Fruit fly (Drosophila melanogaster) whole organism, embryonic: ENCODE results near the gene Pgls.

Experiments
- C15 ChIP-seq: fragments of 200-800 bp; sonication (Bioruptor generic); IDR thresholded peaks from 3 replicates; pipeline ENCODE4 v1.3.6; 2022; ENCODE audit warnings: missing biosample characterization, missing genetic modification characterization
- CG10366 ChIP-seq: fragments of 200-800 bp; sonication (Bioruptor generic); IDR thresholded peaks from 2 replicates; pipeline ENCODE4 v1.3.6; 2022; ENCODE audit warnings: missing biosample characterization, missing genetic modification characterization
- CG10431 ChIP-seq: fragments of 200-800 bp; sonication (Bioruptor generic); optimal IDR thresholded peaks from 3 replicates; lab custom pipeline; 2018; ENCODE audit warnings: missing biosample characterization, mild to moderate bottlenecking, missing genetic modification characterization
- CG11696 ChIP-seq: fragments of 200-800 bp; sonication (Bioruptor generic); IDR thresholded peaks from 2 replicates; pipeline ENCODE4 v1.3.6; 2022; ENCODE audit warnings: missing biosample characterization, missing genetic modification characterization
- CG12659 ChIP-seq: fragments of 200-800 bp; sonication (Bioruptor generic); optimal IDR thresholded peaks from 3 replicates; lab custom pipeline; 2017; ENCODE audit warnings: mild to moderate bottlenecking, missing biosample characterization, missing genetic modification reagents, missing genetic modification characterization
- CG12942 ChIP-seq: fragments of 200-800 bp; sonication (Bioruptor generic); optimal IDR thresholded peaks from 3 replicates; lab custom pipeline; 2016; ENCODE audit warnings: missing biosample characterization, missing genetic modification characterization
- CG14710 ChIP-seq: fragments of 200-800 bp; sonication (Bioruptor generic); optimal IDR thresholded peaks from 3 replicates; lab custom pipeline; 2019; ENCODE audit warnings: missing biosample characterization, mild to moderate bottlenecking, missing genetic modification characterization, moderate library complexity
- CG16813 ChIP-seq: fragments of 200-800 bp; sonication (Bioruptor generic); IDR thresholded peaks from 3 replicates; pipeline ENCODE4 v1.3.6; 2022; ENCODE audit warnings: missing biosample characterization, missing genetic modification characterization; ENCODE audit not compliant: partially characterized antibody
- CG2202 ChIP-seq: fragments of 200-800 bp; sonication (Bioruptor generic); optimal IDR thresholded peaks from 2 replicates; lab custom pipeline; 2018; ENCODE audit warnings: missing biosample characterization, mild to moderate bottlenecking, missing genetic modification characterization
- CG33557 ChIP-seq: fragments of 200-800 bp; sonication (Bioruptor generic); optimal IDR thresholded peaks from 2 replicates; lab custom pipeline; 2019; ENCODE audit warnings: missing biosample characterization, mild to moderate bottlenecking, missing genetic modification characterization, moderate library complexity
- CG3995 ChIP-seq: fragments of 200-800 bp; sonication (Bioruptor generic); optimal IDR thresholded peaks from 3 replicates; lab custom pipeline; 2016; ENCODE audit warnings: missing biosample characterization, missing genetic modification characterization
- CG6254 ChIP-seq: fragments of 200-800 bp; sonication (Bioruptor generic); optimal IDR thresholded peaks from 3 replicates; lab custom pipeline; 2017; ENCODE audit warnings: mild to moderate bottlenecking, missing biosample characterization, missing genetic modification reagents, missing genetic modification characterization
- CG7987 ChIP-seq: fragments of 200-800 bp; sonication (Bioruptor generic); optimal IDR thresholded peaks from 2 replicates; lab custom pipeline; 2018; ENCODE audit warnings: missing biosample characterization, mild to moderate bottlenecking, missing genetic modification characterization, moderate library complexity
- CG9215 ChIP-seq: fragments of 200-800 bp; sonication (Bioruptor generic); IDR thresholded peaks from 2 replicates; pipeline ENCODE4 v1.3.6; 2022; ENCODE audit warnings: missing biosample characterization, missing genetic modification characterization
- CG9609 ChIP-seq: fragments of 200-800 bp; sonication (Bioruptor generic); optimal IDR thresholded peaks from 3 replicates; lab custom pipeline; 2016; ENCODE audit warnings: missing biosample characterization, missing genetic modification characterization
- CG9817 ChIP-seq: fragments of 200-800 bp; sonication (Bioruptor generic); optimal IDR thresholded peaks from 2 replicates; lab custom pipeline; 2018; ENCODE audit warnings: missing biosample characterization, mild to moderate bottlenecking, missing genetic modification characterization, moderate library complexity
- CHES-1-like ChIP-seq: fragments of 200-800 bp; sonication (Bioruptor generic); optimal IDR thresholded peaks from 2 replicates; lab custom pipeline; 2016; ENCODE audit warnings: missing biosample characterization, missing genetic modification characterization
- Deaf1 ChIP-seq: fragments of 200-800 bp; optimal IDR thresholded peaks from 3 replicates; lab custom pipeline; 2019; ENCODE audit warnings: missing biosample characterization, mild to moderate bottlenecking, missing genetic modification characterization, moderate library complexity
- Dp ChIP-seq: fragments of 200-800 bp; sonication (Bioruptor generic); optimal IDR thresholded peaks from 2 replicates; lab custom pipeline; 2018; ENCODE audit warnings: missing biosample characterization, mild to moderate bottlenecking, missing genetic modification characterization, moderate library complexity
- ERR ChIP-seq: fragments of 200-800 bp; sonication (Bioruptor generic); optimal IDR thresholded peaks from 2 replicates; lab custom pipeline; 2016; ENCODE audit warnings: missing biosample characterization, missing genetic modification characterization
- Hr39 ChIP-seq: fragments of >200 bp; optimal IDR thresholded peaks from 2 replicates; lab custom pipeline; 2017
- Hr51 ChIP-seq, 2 experiments: fragments of 200-800 bp; sonication (Bioruptor generic); optimal IDR thresholded peaks; 2 replicates in 1 of 2; 3 replicates in 1 of 2; lab custom pipeline; 2016 to 2018; ENCODE audit warnings: missing biosample characterization in 2 of 2, missing genetic modification characterization in 2 of 2, mild to moderate bottlenecking in 1 of 2, moderate library complexity in 1 of 2
- Lhr ChIP-seq: fragments of 200-800 bp; sonication (Bioruptor generic); optimal IDR thresholded peaks from 3 replicates; lab custom pipeline; 2017; ENCODE audit warnings: mild to moderate bottlenecking, missing biosample characterization, missing genetic modification reagents, missing genetic modification characterization
- Med ChIP-seq: fragments of 200-800 bp; sonication (Bioruptor generic); peaks from one replicate; lab custom pipeline; 2016; ENCODE audit warnings: missing biosample characterization, missing genetic modification characterization, mild to moderate bottlenecking, inconsistent platforms, moderate library complexity
- Mrtf ChIP-seq: fragments of 200-800 bp; sonication (Bioruptor generic); IDR thresholded peaks from 3 replicates; pipeline ENCODE4 v1.3.6; 2022; ENCODE audit warnings: missing biosample characterization, missing genetic modification characterization
- NFAT ChIP-seq: fragments of 200-800 bp; sonication (Bioruptor generic); IDR thresholded peaks from 2 replicates; pipeline ENCODE4 v1.3.6; 2022; ENCODE audit warnings: missing biosample characterization, missing genetic modification characterization
- Neu2 ChIP-seq: fragments of 200-800 bp; sonication (Bioruptor generic); optimal IDR thresholded peaks from 3 replicates; lab custom pipeline; 2016; ENCODE audit warnings: missing biosample characterization, missing genetic modification characterization, borderline replicate concordance
- Oli ChIP-seq: fragments of 200-800 bp; sonication (Bioruptor generic); optimal IDR thresholded peaks from 2 replicates; lab custom pipeline; 2018; ENCODE audit warnings: missing biosample characterization, mild to moderate bottlenecking, missing genetic modification characterization, moderate library complexity
- Six4 ChIP-seq: fragments of 200-800 bp; sonication (Bioruptor generic); optimal IDR thresholded peaks from 2 replicates; lab custom pipeline; 2016; ENCODE audit warnings: missing biosample characterization, missing genetic modification characterization
- YL-1 ChIP-seq: fragments of 200-800 bp; sonication (Bioruptor generic); optimal IDR thresholded peaks from 3 replicates; lab custom pipeline; 2017; ENCODE audit warnings: missing biosample characterization, mild to moderate bottlenecking, missing genetic modification characterization
- al ChIP-seq: fragments of 200-800 bp; sonication (Bioruptor generic); IDR thresholded peaks from 2 replicates; pipeline ENCODE4 v1.3.6; 2022; ENCODE audit warnings: missing biosample characterization, missing genetic modification characterization
- ara ChIP-seq: fragments of 200-800 bp; sonication (Bioruptor generic); IDR thresholded peaks from 2 replicates; pipeline ENCODE4 v1.3.6; 2022; ENCODE audit warnings: missing biosample characterization, missing genetic modification characterization
- bab2 ChIP-seq: fragments of 200-800 bp; sonication (Bioruptor generic); optimal IDR thresholded peaks from 2 replicates; lab custom pipeline; 2016; ENCODE audit warnings: missing biosample characterization, missing genetic modification characterization
- bcd ChIP-seq: fragments of 200-800 bp; sonication (Bioruptor generic); optimal IDR thresholded peaks from 2 replicates; lab custom pipeline; 2017; ENCODE audit warnings: missing biosample characterization, mild to moderate bottlenecking, missing genetic modification characterization
- bowl ChIP-seq: fragments of 200-800 bp; sonication (Bioruptor generic); IDR thresholded peaks from 2 replicates; pipeline ENCODE4 v1.3.6; 2022; ENCODE audit warnings: missing biosample characterization, missing genetic modification characterization
- dimm ChIP-seq: fragments of 200-800 bp; sonication (Bioruptor generic); IDR thresholded peaks from 2 replicates; pipeline ENCODE4 v1.3.6; 2022; ENCODE audit warnings: missing biosample characterization, missing genetic modification characterization
- gce ChIP-seq: fragments of 200-800 bp; sonication (Bioruptor generic); IDR thresholded peaks from 3 replicates; pipeline ENCODE4 v1.3.6; 2022; ENCODE audit warnings: missing biosample characterization, missing genetic modification characterization
- gcm2 ChIP-seq: fragments of 200-800 bp; sonication (Bioruptor generic); optimal IDR thresholded peaks from 2 replicates; lab custom pipeline; 2016; ENCODE audit warnings: missing biosample characterization, missing genetic modification characterization
- gem ChIP-seq: fragments of 200-800 bp; sonication (Bioruptor generic); optimal IDR thresholded peaks from 2 replicates; lab custom pipeline; 2019; ENCODE audit warnings: missing biosample characterization, mild to moderate bottlenecking, missing genetic modification characterization, moderate library complexity
- hb ChIP-seq: fragments of 200-800 bp; sonication (Bioruptor generic); IDR thresholded peaks from 3 replicates; pipeline ENCODE4 v1.3.6; 2022; ENCODE audit warnings: missing biosample characterization, missing genetic modification characterization; ENCODE audit not compliant: partially characterized antibody
- p53 ChIP-seq: fragments of 200-800 bp; sonication (Bioruptor generic); optimal IDR thresholded peaks from 2 replicates; lab custom pipeline; 2016; ENCODE audit warnings: missing biosample characterization, missing genetic modification characterization
- row ChIP-seq: fragments of 200-800 bp; sonication (Bioruptor generic); IDR thresholded peaks from 3 replicates; pipeline ENCODE4 v1.3.6; 2022; ENCODE audit warnings: missing biosample characterization, missing genetic modification characterization
- run ChIP-seq: fragments of 200-800 bp; sonication (Bioruptor generic); optimal IDR thresholded peaks from 3 replicates; lab custom pipeline; 2018; ENCODE audit warnings: missing biosample characterization, mild to moderate bottlenecking, missing genetic modification characterization
- seq ChIP-seq: fragments of 200-800 bp; sonication (Bioruptor generic); IDR thresholded peaks from 2 replicates; pipeline ENCODE4 v1.3.6; 2022; ENCODE audit warnings: missing biosample characterization, missing genetic modification characterization
- sima ChIP-seq: fragments of 200-800 bp; sonication (Bioruptor generic); optimal IDR thresholded peaks from 2 replicates; lab custom pipeline; 2016; ENCODE audit warnings: missing biosample characterization, missing genetic modification characterization
- slou ChIP-seq: fragments of 200-800 bp; sonication (Bioruptor generic); optimal IDR thresholded peaks from 3 replicates; lab custom pipeline; 2016; ENCODE audit warnings: missing biosample characterization, missing genetic modification characterization
- sna ChIP-seq: fragments of 200-800 bp; sonication (Bioruptor generic); IDR thresholded peaks from 2 replicates; pipeline ENCODE4 v1.3.6; 2022; ENCODE audit warnings: missing biosample characterization, missing genetic modification characterization; ENCODE audit not compliant: partially characterized antibody

Gene Pgls

DNA sequence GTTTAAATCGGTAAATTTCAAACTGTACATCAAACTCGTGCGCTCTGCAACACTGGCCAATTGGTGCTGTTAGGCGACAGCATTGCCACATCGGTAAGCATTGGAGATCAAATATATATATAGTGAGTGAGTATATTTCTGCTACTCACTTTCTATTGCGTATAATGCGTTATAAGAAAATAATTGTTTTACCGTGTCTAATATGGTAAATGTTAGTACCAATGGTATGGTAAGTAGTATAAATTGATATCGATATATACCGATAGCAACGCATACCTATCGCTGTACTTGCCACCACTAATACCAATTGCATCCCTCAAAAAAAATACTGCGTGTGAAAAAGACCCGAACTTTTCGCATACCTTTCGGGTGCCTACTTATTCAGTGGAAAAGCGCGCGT, 10.1 kb downstream of the Pgls start, which contains the start of the genes sofe and CG2186 (continued):
- TF ChIP-seq CG10431 (no peak), ERR (GFP tag; lab: Kevin White, UChicago) (peak; percentile 28), NFAT (GFP tag; lab: Robert Waterston, UW) (no peak), dimm (no peak), CG12659 (GFP tag; lab: Kevin White, UChicago) (peak; percentile 46), bcd (GFP tag; lab: Kevin White, UChicago) (no peak), CG11696 (GFP tag; lab: Robert Waterston, UW) (no peak), CG9817 (peak; percentile 45), gce (GFP tag; lab: Robert Waterston, UW) (no peak), CG7987 (GFP tag; lab: Kevin White, UChicago) (no peak), al (GFP tag; lab: Robert Waterston, UW) (no peak), Dp (GFP tag; lab: Kevin White, UChicago) (peak; percentile 76), CHES-1-like (GFP tag; lab: Kevin White, UChicago) (peak; percentile 28), CG14710 (tag; lab: Kevin White, UChicago) (peak; percentile 82), gem (tag; lab: Kevin White, UChicago) (no peak), bab2 (GFP tag; lab: Kevin White, UChicago) (peak; percentile 61), CG9215 (GFP tag; lab: Robert Waterston, UW) (peak; percentile 38; the same call in 1 of the 2 replicates), row (peak; percentile 71), CG33557 (no peak), CG2202 (tag; lab: Kevin White, UChicago) (peak; percentile 34), C15 (GFP tag; lab: Robert Waterston, UW) (no peak), CG16813 (GFP tag; lab: Robert Waterston, UW) (peak; percentile 86), run (no peak), seq (GFP tag; lab: Robert Waterston, UW) (no peak), CG12942 (GFP tag; lab: Kevin White, UChicago) (peak; percentile 53), sima (GFP tag; lab: Kevin White, UChicago) (no peak), ara (GFP tag; lab: Robert Waterston, UW) (no peak), slou (GFP tag; lab: Kevin White, UChicago) (no peak), gcm2 (GFP tag; lab: Kevin White, UChicago) (no peak), Hr51 (GFP tag; optimal IDR thresholded peaks at IDR 0.05; lab: Kevin White, UChicago) (peak; percentile 30 to 55), CG9609 (GFP tag; lab: Kevin White, UChicago) (no peak), CG10366 (GFP tag; lab: Robert Waterston, UW) (peak; percentile 44; the same call in 1 of the 2 replicates), Hr39 (no peak), CG6254 (GFP tag; lab: Kevin White, UChicago) (no peak), Lhr (peak; percentile 58), sna (GFP tag; lab: Robert Waterston, UW) (peak; percentile 77), Deaf1 (peak; percentile 51), Mrtf (GFP tag; lab: Robert Waterston, UW) (no peak), Med (GFP tag; lab: Kevin White, UChicago) (peak; percentile 93), p53 (GFP tag; lab: Kevin White, UChicago) (no peak), Six4 (GFP tag; lab: Kevin White, UChicago) (no peak), Neu2 (GFP tag; lab: Kevin White, UChicago) (no peak), Oli (tag; lab: Kevin White, UChicago) (peak; percentile 13), hb (GFP tag; lab: Robert Waterston, UW) (peak; percentile 76), YL-1 (GFP tag; lab: Kevin White, UChicago) (no peak), CG3995 (peak; percentile 19), bowl (GFP tag; lab: Robert Waterston, UW) (no peak)
